Worm (Caenorhabditis elegans) whole organism, L2 larva: ENCODE results near the gene C49F5.7.

ENCODE experiments used
- F13H6.1 ChIP-seq: sonication (generic microtip); optimal IDR thresholded peaks from 2 replicates; lab custom pipeline; 2016; ENCODE audit warnings: missing genetic modification characterization, missing compliant biosample characterization
- Y55F3AM.14 ChIP-seq: fragments of 200-800 bp; sonication (Bioruptor generic); optimal IDR thresholded peaks from 2 replicates; lab custom pipeline; 2018; ENCODE audit warnings: mild to moderate bottlenecking, missing genetic modification characterization, missing compliant biosample characterization
- aly-2 ChIP-seq: fragments of 150-350 bp; optimal IDR thresholded peaks from 2 replicates; lab custom pipeline; 2014; ENCODE audit warnings: missing biosample characterization, missing genetic modification characterization
- ama-1 ChIP-seq: fragments of 150-350 bp; optimal IDR thresholded peaks from 2 replicates; lab custom pipeline; 2018; ENCODE audit warnings: inconsistent platforms
- blmp-1 ChIP-seq: sonication (generic microtip); optimal IDR thresholded peaks from 2 replicates; lab custom pipeline; 2017; ENCODE audit warnings: missing genetic modification characterization, mild to moderate bottlenecking, missing compliant biosample characterization, antibody characterized with exemption, moderate library complexity; ENCODE audit not compliant: insufficient read depth
- crh-2 ChIP-seq: sonication (generic microtip); optimal IDR thresholded peaks from 2 replicates; lab custom pipeline; 2017; ENCODE audit warnings: missing biosample characterization, missing genetic modification characterization
- elt-3 ChIP-seq: sonication (generic microtip); optimal IDR thresholded peaks from 2 replicates; lab custom pipeline; 2017; ENCODE audit warnings: missing biosample characterization, missing genetic modification characterization
- nhr-10 ChIP-seq: sonication (generic microtip); optimal IDR thresholded peaks from 2 replicates; lab custom pipeline; 2017; ENCODE audit warnings: missing biosample characterization, missing genetic modification characterization
- nhr-25 ChIP-seq: fragments of 150-350 bp; sonication (generic microtip); optimal IDR thresholded peaks from 3 replicates; lab custom pipeline; 2014; ENCODE audit warnings: missing biosample characterization, missing genetic modification characterization
- nhr-77 ChIP-seq: fragments of 150-350 bp; optimal IDR thresholded peaks from 2 replicates; lab custom pipeline; 2014; ENCODE audit warnings: missing biosample characterization, missing genetic modification characterization
- peb-1 ChIP-seq: fragments of 150-350 bp; optimal IDR thresholded peaks from 2 replicates; lab custom pipeline; 2014; ENCODE audit warnings: missing biosample characterization, missing genetic modification characterization
- zag-1 ChIP-seq: fragments of 150-350 bp; optimal IDR thresholded peaks from 2 replicates; lab custom pipeline; 2014; ENCODE audit warnings: missing biosample characterization, missing genetic modification characterization

- TF ChIP-seq F13H6.1 (tag; lab: Kevin White, UChicago) (no peak), peb-1 (tag; lab: Kevin White, UChicago) (no peak), aly-2 (tag; lab: Kevin White, UChicago) (no peak), ama-1 (lab: Kevin White, UChicago) (no peak), crh-2 (tag; lab: Kevin White, UChicago) (peak; percentile 59), zag-1 (tag; lab: Kevin White, UChicago) (no peak), elt-3 (tag; lab: Kevin White, UChicago) (no peak), nhr-25 (tag; lab: Kevin White, UChicago) (no peak), nhr-77 (tag; lab: Kevin White, UChicago) (no peak), Y55F3AM.14 (GFP tag; lab: Kevin White, UChicago) (no peak), nhr-10 (tag; lab: Kevin White, UChicago) (no peak), blmp-1 (tag; lab: Kevin White, UChicago) (no peak)
Observed at ce11 chrX:11968024-11968598, 26.5 kb upstream of the C49F5.7 start.
